Worm (Caenorhabditis elegans) whole organism, late embryonic: ENCODE results near the gene mig-10.

ENCODE experiments used
- ahr-1 ChIP-seq: sonication (generic microtip); optimal IDR thresholded peaks from 2 replicates; lab custom pipeline; 2016; ENCODE audit warnings: missing genetic modification characterization, missing compliant biosample characterization
- ceh-31 ChIP-seq: sonication (generic microtip); optimal IDR thresholded peaks from 2 replicates; lab custom pipeline; 2016; ENCODE audit warnings: missing genetic modification characterization, missing compliant biosample characterization
- ceh-6 ChIP-seq: fragments of 200-800 bp; sonication (Bioruptor generic); optimal IDR thresholded peaks from 2 replicates; lab custom pipeline; 2018; ENCODE audit warnings: mild to moderate bottlenecking, missing genetic modification characterization, missing compliant biosample characterization
- elt-4 ChIP-seq: sonication (generic microtip); optimal IDR thresholded peaks from 2 replicates; lab custom pipeline; 2016; ENCODE audit warnings: missing genetic modification characterization, missing compliant biosample characterization
- fax-1 ChIP-seq: sonication (generic microtip); optimal IDR thresholded peaks from 2 replicates; lab custom pipeline; 2016; ENCODE audit warnings: missing genotype, missing genetic modification characterization, missing compliant biosample characterization
- rnt-1 ChIP-seq: sonication (generic microtip); optimal IDR thresholded peaks from 2 replicates; lab custom pipeline; 2016; ENCODE audit warnings: missing genetic modification characterization, missing compliant biosample characterization
- tbx-2 ChIP-seq: sonication (generic microtip); optimal IDR thresholded peaks from 2 replicates; lab custom pipeline; 2016; ENCODE audit warnings: missing genetic modification characterization, missing compliant biosample characterization

- TF ChIP-seq rnt-1 (tag; lab: Kevin White, UChicago) (no peak), tbx-2 (tag; lab: Kevin White, UChicago) (no peak), elt-4 (tag; lab: Kevin White, UChicago) (no peak), ahr-1 (no peak), ceh-31 (no peak), fax-1 (tag; lab: Kevin White, UChicago) (no peak), ceh-6 (GFP tag; lab: Kevin White, UChicago) (no peak)
Measured at ce11 chrIII:8293260-8293659, 14.4 kb downstream of the mig-10 start.
